Worm (Caenorhabditis elegans) whole organism, L3 larva: ENCODE measurements around the gene prde-1.

Experiments used
- ZK546.5 ChIP-seq: sonication (generic microtip); optimal IDR thresholded peaks from 2 replicates; lab custom pipeline; 2017; ENCODE audit warnings: missing biosample characterization, missing genetic modification characterization
- aly-2 ChIP-seq: fragments of 150-350 bp; optimal IDR thresholded peaks from 2 replicates; lab custom pipeline; 2014; ENCODE audit warnings: missing biosample characterization, missing genetic modification characterization
- ceh-16 ChIP-seq: sonication (generic microtip); optimal IDR thresholded peaks from 2 replicates; lab custom pipeline; 2017; ENCODE audit warnings: missing biosample characterization, missing genetic modification characterization
- ceh-28 ChIP-seq: fragments of 150-350 bp; optimal IDR thresholded peaks from 2 replicates; lab custom pipeline; 2014; ENCODE audit warnings: missing biosample characterization, missing genetic modification reagents, missing genetic modification characterization
- ceh-82 ChIP-seq: fragments of 150-350 bp; optimal IDR thresholded peaks from 2 replicates; lab custom pipeline; 2014; ENCODE audit warnings: missing biosample characterization, missing genetic modification characterization
- egl-27 ChIP-seq: sonication (generic microtip); optimal IDR thresholded peaks from 4 replicates; lab custom pipeline; 2017; ENCODE audit warnings: missing biosample characterization, missing genetic modification reagents, missing genetic modification characterization
- egl-5 ChIP-seq: fragments of 150-350 bp; optimal IDR thresholded peaks from 2 replicates; lab custom pipeline; 2017; ENCODE audit warnings: missing biosample characterization, missing genetic modification reagents, missing genetic modification characterization, inconsistent platforms
- elt-1 ChIP-seq: fragments of 150-350 bp; optimal IDR thresholded peaks from 2 replicates; lab custom pipeline; 2014; ENCODE audit warnings: missing biosample characterization, missing genetic modification characterization
- elt-2 ChIP-seq: sonication (generic microtip); optimal IDR thresholded peaks from 2 replicates; lab custom pipeline; 2016; ENCODE audit warnings: missing genetic modification reagents, mild to moderate bottlenecking, missing genetic modification characterization, missing compliant biosample characterization
- elt-3 ChIP-seq, 3 experiments: fragments of 150-350 bp in 1 of 3; sonication (generic microtip) in 2 of 3; optimal IDR thresholded peaks; 2 replicates in 2 of 3; 4 replicates in 1 of 3; lab custom pipeline; 2014 to 2017; ENCODE audit warnings: missing biosample characterization in 3 of 3, missing genetic modification characterization in 3 of 3
- eor-1 ChIP-seq, 2 experiments: fragments of 150-350 bp; optimal IDR thresholded peaks; 2 replicates each; lab custom pipeline; 2014 to 2018; ENCODE audit warnings: missing biosample characterization in 2 of 2, missing genetic modification characterization in 2 of 2
- fkh-10 ChIP-seq: sonication (generic microtip); optimal IDR thresholded peaks from 2 replicates; lab custom pipeline; 2017; ENCODE audit warnings: missing biosample characterization, missing genetic modification reagents, missing genetic modification characterization
- fos-1 ChIP-seq: fragments of 150-350 bp; optimal IDR thresholded peaks from 2 replicates; lab custom pipeline; 2014; ENCODE audit warnings: missing biosample characterization, missing genetic modification characterization
- hmg-11 ChIP-seq: sonication (generic microtip); optimal IDR thresholded peaks from 2 replicates; lab custom pipeline; 2016; ENCODE audit warnings: missing genetic modification characterization, missing compliant biosample characterization
- jun-1 ChIP-seq: fragments of 150-350 bp; optimal IDR thresholded peaks from 2 replicates; lab custom pipeline; 2014; ENCODE audit warnings: missing biosample characterization, missing genetic modification reagents, missing genetic modification characterization
- lin-15B ChIP-seq: fragments of 150-350 bp; optimal IDR thresholded peaks from 2 replicates; lab custom pipeline; 2014; ENCODE audit warnings: missing biosample characterization, missing genetic modification characterization
- lin-39 ChIP-seq: fragments of 150-350 bp; optimal IDR thresholded peaks from 2 replicates; lab custom pipeline; 2018; ENCODE audit warnings: missing biosample characterization, missing genetic modification reagents, missing genetic modification characterization
- lsy-12 ChIP-seq: sonication (generic microtip); optimal IDR thresholded peaks from 2 replicates; lab custom pipeline; 2016; ENCODE audit warnings: mild to moderate bottlenecking, missing genetic modification characterization, missing compliant biosample characterization
- mdl-1 ChIP-seq: fragments of 150-350 bp; optimal IDR thresholded peaks from 2 replicates; lab custom pipeline; 2014; ENCODE audit warnings: missing biosample characterization, missing genetic modification characterization
- mml-1 ChIP-seq: fragments of 150-350 bp; sonication (generic microtip); optimal IDR thresholded peaks from 3 replicates; lab custom pipeline; 2014; ENCODE audit warnings: missing biosample characterization, missing genetic modification characterization
- nfya-1 ChIP-seq: sonication (generic microtip); optimal IDR thresholded peaks from 2 replicates; lab custom pipeline; 2017; ENCODE audit warnings: missing genetic modification characterization, mild to moderate bottlenecking, missing compliant biosample characterization, antibody characterized with exemption, moderate library complexity; ENCODE audit not compliant: insufficient read depth
- nhr-12 ChIP-seq: fragments of 150-350 bp; optimal IDR thresholded peaks from 2 replicates; lab custom pipeline; 2014; ENCODE audit warnings: missing biosample characterization, missing genetic modification characterization
- nhr-237 ChIP-seq: fragments of 150-350 bp; optimal IDR thresholded peaks from 2 replicates; lab custom pipeline; 2014; ENCODE audit warnings: missing biosample characterization, missing genetic modification characterization
- nhr-25 ChIP-seq: sonication (generic microtip); optimal IDR thresholded peaks from 2 replicates; lab custom pipeline; 2017; ENCODE audit warnings: missing biosample characterization, missing genetic modification characterization
- nhr-28 ChIP-seq: fragments of 150-350 bp; optimal IDR thresholded peaks from 2 replicates; lab custom pipeline; 2014; ENCODE audit warnings: missing biosample characterization, missing genetic modification characterization
- nhr-43 ChIP-seq: sonication (generic microtip); optimal IDR thresholded peaks from 2 replicates; lab custom pipeline; 2016; ENCODE audit warnings: mild to moderate bottlenecking, missing genetic modification characterization, missing compliant biosample characterization; ENCODE audit not compliant: poor library complexity, severe bottlenecking
- nhr-67 ChIP-seq: fragments of 150-350 bp; optimal IDR thresholded peaks from 2 replicates; lab custom pipeline; 2014; ENCODE audit warnings: missing biosample characterization, missing genetic modification characterization
- nhr-76 ChIP-seq: fragments of 150-350 bp; sonication (generic microtip); optimal IDR thresholded peaks from 5 replicates; lab custom pipeline; 2014; ENCODE audit warnings: missing biosample characterization, missing genetic modification characterization
- nhr-77 ChIP-seq: fragments of 150-350 bp; optimal IDR thresholded peaks from 2 replicates; lab custom pipeline; 2014; ENCODE audit warnings: missing biosample characterization, missing genetic modification characterization
- pha-4 ChIP-seq: fragments of 150-350 bp; optimal IDR thresholded peaks from 2 replicates; lab custom pipeline; 2014; ENCODE audit warnings: missing biosample characterization, missing genetic modification reagents, missing genetic modification characterization
- pqm-1 ChIP-seq: fragments of 150-350 bp; optimal IDR thresholded peaks from 2 replicates; lab custom pipeline; 2017; ENCODE audit warnings: missing biosample characterization, missing genetic modification characterization, inconsistent platforms
- sea-2 ChIP-seq: fragments of 150-350 bp; sonication (generic microtip); optimal IDR thresholded peaks from 4 replicates; lab custom pipeline; 2014; ENCODE audit warnings: missing biosample characterization, missing genetic modification reagents, missing genetic modification characterization
- skn-1 ChIP-seq: fragments of 150-350 bp; optimal IDR thresholded peaks from 2 replicates; lab custom pipeline; 2014; ENCODE audit warnings: missing biosample characterization, missing genetic modification characterization
- snpc-4 ChIP-seq: fragments of 150-350 bp; optimal IDR thresholded peaks from 2 replicates; lab custom pipeline; 2014; ENCODE audit warnings: missing biosample characterization, missing genetic modification characterization
- tbx-2 ChIP-seq: sonication (generic microtip); optimal IDR thresholded peaks from 2 replicates; lab custom pipeline; 2016; ENCODE audit warnings: mild to moderate bottlenecking, missing genetic modification characterization, missing compliant biosample characterization
- unc-39 ChIP-seq: sonication (generic microtip); optimal IDR thresholded peaks from 4 replicates; lab custom pipeline; 2017; ENCODE audit warnings: missing biosample characterization, missing genetic modification characterization
- zag-1 ChIP-seq: fragments of 150-350 bp; optimal IDR thresholded peaks from 2 replicates; lab custom pipeline; 2014; ENCODE audit warnings: missing biosample characterization, missing genetic modification characterization
- ztf-11 ChIP-seq: fragments of 150-350 bp; optimal IDR thresholded peaks from 2 replicates; lab custom pipeline; 2014; ENCODE audit warnings: missing biosample characterization, missing genetic modification characterization
- ztf-4 ChIP-seq: fragments of 150-350 bp; optimal IDR thresholded peaks from 2 replicates; lab custom pipeline; 2014; ENCODE audit warnings: missing biosample characterization, missing genetic modification characterization

prde-1 gene

ce11 chrV:15497731-15498130, 40.3 kb upstream of the prde-1 start (continued):
- peak; percentile 99 for TF ChIP-seq pha-4 (tag; lab: Kevin White, UChicago)
- no peak for TF ChIP-seq nhr-28 (tag; lab: Kevin White, UChicago)
- no peak for TF ChIP-seq unc-39 (tag; lab: Kevin White, UChicago)
- no peak for TF ChIP-seq eor-1 (tag; optimal IDR thresholded peaks at IDR 0.05; lab: Kevin White, UChicago)
- no peak for TF ChIP-seq lin-15B (tag; lab: Kevin White, UChicago)
- no peak for TF ChIP-seq mml-1 (tag; lab: Kevin White, UChicago)
- TF ChIP-seq snpc-4 (tag; lab: Kevin White, UChicago), result no peak
- TF ChIP-seq ZK546.5 (tag; lab: Kevin White, UChicago), result no peak
- no peak for TF ChIP-seq aly-2 (tag; lab: Kevin White, UChicago)
- TF ChIP-seq fos-1 (tag; lab: Kevin White, UChicago), result no peak
- no peak for TF ChIP-seq ceh-82 (tag; lab: Kevin White, UChicago)
- peak; percentile 94 for TF ChIP-seq elt-2 (tag; lab: Kevin White, UChicago)
- TF ChIP-seq nhr-77 (tag; lab: Kevin White, UChicago), result no peak
- no peak for TF ChIP-seq nhr-67 (tag; lab: Kevin White, UChicago)
- no peak for TF ChIP-seq nhr-43 (tag; lab: Kevin White, UChicago)
- no peak for TF ChIP-seq fkh-10 (GFP tag; lab: Kevin White, UChicago)

- TF ChIP-seq nhr-25 (tag; lab: Kevin White, UChicago), result no peak
- TF ChIP-seq, all 47 proteins: peak for 0
Observed at ce11 chrV:15498434-15498833, 39.6 kb upstream of the prde-1 start, which contains the start of gene C06B8.7. TSS of gene C06B8.7 (plus strand) at chrV:15498734.

ce11 chrV:15499099-15499498, 38.9 kb upstream of the prde-1 start:
- TF ChIP-seq nhr-43 (tag; lab: Kevin White, UChicago), result no peak
- TF ChIP-seq elt-2 (tag; lab: Kevin White, UChicago), result peak; percentile 31
- no peak for TF ChIP-seq lin-39 (tag; lab: Kevin White, UChicago)
- TF ChIP-seq mdl-1 (tag; lab: Kevin White, UChicago), result no peak
- TF ChIP-seq ztf-11 (tag; lab: Kevin White, UChicago), result no peak
- TF ChIP-seq nhr-76, result no peak
- TF ChIP-seq nhr-12 (tag; lab: Kevin White, UChicago), result no peak
- peak; percentile 19 for TF ChIP-seq pqm-1 (tag; lab: Kevin White, UChicago)
- TF ChIP-seq ceh-16 (tag; lab: Kevin White, UChicago), result no peak

DNA sequence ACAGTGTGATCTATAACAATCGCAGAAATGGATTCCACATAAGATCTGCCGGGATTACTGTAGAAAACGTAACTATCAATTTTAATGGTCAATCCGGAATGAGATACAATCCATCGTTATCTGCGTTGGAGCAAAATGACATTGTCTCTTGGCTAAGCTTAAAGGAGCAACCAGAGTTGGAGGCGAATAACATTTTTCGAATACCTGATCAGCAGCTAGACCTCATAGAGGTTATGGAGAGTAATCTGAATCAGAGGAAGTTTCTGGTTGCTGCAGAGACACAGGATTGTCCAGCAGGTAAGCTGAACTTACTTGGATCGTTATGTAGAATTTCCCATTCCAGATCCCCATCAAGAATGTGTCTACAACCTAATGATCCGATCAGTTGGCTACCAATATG, 34.4 kb upstream of the prde-1 start:
- no peak for TF ChIP-seq elt-2 (tag; lab: Kevin White, UChicago)

DNA sequence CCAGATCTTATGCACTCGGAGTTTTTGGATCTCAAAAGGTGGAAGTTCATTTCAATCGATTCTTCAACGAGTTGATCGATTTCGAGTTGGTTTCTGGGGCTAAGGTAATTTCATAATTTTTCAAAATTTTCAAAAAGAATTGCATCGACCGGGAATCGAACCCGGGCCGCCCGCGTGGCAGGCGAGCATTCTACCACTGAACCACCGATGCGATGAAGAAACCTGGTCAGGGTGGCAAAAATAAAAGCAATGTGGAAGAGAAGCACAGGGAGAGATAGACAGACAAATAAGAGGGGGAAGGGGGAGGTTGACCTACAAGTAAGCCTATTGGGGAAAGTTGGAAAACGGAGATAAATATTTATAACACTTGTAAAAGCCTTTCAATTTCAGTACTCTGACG, 33.0 kb upstream of the prde-1 start:
- TF ChIP-seq elt-2 (tag; lab: Kevin White, UChicago) (peak; percentile 52), pqm-1 (tag; lab: Kevin White, UChicago) (peak; percentile 34), lin-39 (tag; lab: Kevin White, UChicago) (peak; percentile 8), ztf-11 (tag; lab: Kevin White, UChicago) (no peak), zag-1 (no peak), ceh-16 (tag; lab: Kevin White, UChicago) (peak; percentile 2), unc-39 (tag; lab: Kevin White, UChicago) (no peak)

ce11 chrV:15511613-15512216, 26.3 kb upstream of the prde-1 start, which contains the start of gene rpl-38:
TSS of gene rpl-38 (plus strand) at chrV:15512166.
- TF ChIP-seq ZK546.5 (tag; lab: Kevin White, UChicago) (no peak), sea-2 (no peak), nhr-77 (tag; lab: Kevin White, UChicago) (no peak), lin-39 (tag; lab: Kevin White, UChicago) (peak; percentile 94), elt-3 (tag; optimal IDR thresholded peaks at IDR 0.05; lab: Kevin White, UChicago) (no peak), jun-1 (tag; lab: Kevin White, UChicago) (peak; percentile 44), tbx-2 (tag; lab: Kevin White, UChicago) (peak; percentile 30), elt-1 (tag; lab: Kevin White, UChicago) (no peak), nhr-43 (tag; lab: Kevin White, UChicago) (peak; percentile 41), ztf-4 (tag; lab: Kevin White, UChicago) (no peak), zag-1 (no peak), lin-15B (tag; lab: Kevin White, UChicago) (peak; percentile 82), hmg-11 (tag; lab: Kevin White, UChicago) (peak; percentile 84), nhr-67 (tag; lab: Kevin White, UChicago) (no peak), ceh-28 (peak; percentile 48), aly-2 (tag; lab: Kevin White, UChicago) (no peak), mdl-1 (tag; lab: Kevin White, UChicago) (no peak), mml-1 (tag; lab: Kevin White, UChicago) (no peak), egl-27 (tag; lab: Kevin White, UChicago) (peak; percentile 27), nhr-237 (no peak), fos-1 (tag; lab: Kevin White, UChicago) (no peak), lsy-12 (tag; lab: Kevin White, UChicago) (peak; percentile 47), ceh-82 (tag; lab: Kevin White, UChicago) (no peak), fkh-10 (GFP tag; lab: Kevin White, UChicago) (peak; percentile 70), skn-1 (peak; percentile 75), egl-5 (tag; lab: Kevin White, UChicago) (peak; percentile 88), nfya-1 (tag; lab: Kevin White, UChicago) (peak; percentile 95)
